Worm (Caenorhabditis elegans) whole organism, L4 larva: ENCODE data around the gene ZK673.5.

Source experiments
- ama-1 ChIP-seq: fragments of 150-350 bp; optimal IDR thresholded peaks from 2 replicates; lab custom pipeline; 2014; ENCODE audit warnings: inconsistent platforms, mixed read lengths
- pqm-1 ChIP-seq: sonication (generic microtip); optimal IDR thresholded peaks from 2 replicates; lab custom pipeline; 2017; ENCODE audit warnings: missing biosample characterization, missing genetic modification characterization
- snpc-4 ChIP-seq: fragments of 150-350 bp; optimal IDR thresholded peaks from 2 replicates; lab custom pipeline; 2014; ENCODE audit warnings: missing biosample characterization, missing genetic modification characterization

ce11 chrII:10500674-10501073, 39.4 kb downstream of the ZK673.5 start:
- TF ChIP-seq ama-1 (no peak), pqm-1 (no peak), snpc-4 (no peak)
